Fruit fly (Drosophila melanogaster): ENCODE measurements around the gene Myb.
A peak's percentile ranks its signal among the peaks of the same experiment; 100 is the strongest.

Gene Myb

DNA sequence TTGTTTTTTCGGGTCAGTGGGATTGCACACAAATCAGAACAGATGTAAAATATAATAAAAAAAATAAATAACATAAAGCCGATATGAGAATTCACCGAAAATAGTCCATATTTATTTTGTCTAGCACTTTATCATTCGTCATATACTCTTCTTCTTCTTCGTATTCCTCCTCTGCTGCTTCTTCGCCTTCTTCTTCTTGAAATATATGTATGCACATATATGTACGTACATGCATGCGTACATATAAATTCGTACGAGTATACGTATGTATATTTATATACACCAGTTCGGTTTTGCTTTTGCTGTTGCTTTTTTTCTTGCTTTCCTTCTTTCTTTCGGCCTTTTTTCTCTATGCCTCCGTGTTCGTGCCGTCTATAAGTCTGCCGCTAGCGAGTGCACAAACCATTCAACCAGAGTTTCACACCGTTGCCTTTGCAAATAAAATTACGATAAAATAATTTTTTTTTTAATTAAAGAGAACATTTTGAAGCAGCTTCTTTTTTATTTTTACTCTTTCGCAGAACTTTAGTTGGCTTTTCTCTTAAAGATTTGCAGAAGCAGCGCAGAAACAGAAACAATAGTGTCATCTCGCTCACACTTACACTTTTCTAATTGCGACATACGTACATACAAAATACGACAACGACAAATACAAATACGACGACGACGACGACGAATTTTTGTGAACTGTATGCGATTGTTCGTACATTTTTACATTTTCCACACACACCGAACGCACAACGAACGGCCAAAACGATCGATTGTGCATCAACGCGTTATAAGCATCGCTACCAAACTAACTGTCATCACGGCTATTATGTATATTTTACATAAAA lies 29.0 kb upstream of the Myb start (continued):
- no peak for TF ChIP-seq caup (GFP tag; optimal IDR thresholded peaks at IDR 0.05; ENCODE audit: severe bottlenecking)
- no peak for TF ChIP-seq Dip2 (GFP tag; IDR thresholded peaks at IDR 0.05)
- TF ChIP-seq HLH54F (GFP tag; optimal IDR thresholded peaks at IDR 0.05) = no peak
- TF ChIP-seq usp (GFP tag; optimal IDR thresholded peaks at IDR 0.05) = no peak
- no peak for TF ChIP-seq gsb (GFP tag; IDR thresholded peaks at IDR 0.05)
- TF ChIP-seq CG3995 (GFP tag; optimal IDR thresholded peaks at IDR 0.05) = no peak
- TF ChIP-seq ac (GFP tag; optimal IDR thresholded peaks at IDR 0.05) = no peak
- TF ChIP-seq shn (GFP tag; optimal IDR thresholded peaks at IDR 0.05) = no peak
- no peak for TF ChIP-seq vvl (GFP tag; IDR thresholded peaks at IDR 0.05)
- TF ChIP-seq HLH4C (GFP tag; IDR thresholded peaks at IDR 0.05; ENCODE audit: partially characterized antibody) = no peak
- TF ChIP-seq nerfin-2 (GFP tag; IDR thresholded peaks at IDR 0.05; ENCODE audit: partially characterized antibody) = no peak
- no peak for TF ChIP-seq Aef1 (GFP tag; IDR thresholded peaks at IDR 0.05)
- TF ChIP-seq CG18599 (GFP tag; optimal IDR thresholded peaks at IDR 0.05) = no peak
- peak; percentile 23 for TF ChIP-seq CG10431 (GFP tag; optimal IDR thresholded peaks at IDR 0.05)
- TF ChIP-seq sug (tag; optimal IDR thresholded peaks at IDR 0.05) = no peak
- TF ChIP-seq CG15073 (GFP tag; optimal IDR thresholded peaks at IDR 0.05) = no peak
- TF ChIP-seq CG30431 (GFP tag; optimal IDR thresholded peaks at IDR 0.05) = no peak
- no peak for TF ChIP-seq D (optimal IDR thresholded peaks at IDR 0.05)
- TF ChIP-seq D (GFP tag; optimal IDR thresholded peaks at IDR 0.05) = no peak
- no peak for TF ChIP-seq CG9609 (GFP tag; optimal IDR thresholded peaks at IDR 0.05)
- no peak for TF ChIP-seq Nf-YB (GFP tag; optimal IDR thresholded peaks at IDR 0.05)
- TF ChIP-seq CoRest (tag; optimal IDR thresholded peaks at IDR 0.05) = no peak
- TF ChIP-seq CG31224 (GFP tag; IDR thresholded peaks at IDR 0.05) = no peak
- TF ChIP-seq gro (GFP tag; optimal IDR thresholded peaks at IDR 0.05) = no peak
- TF ChIP-seq Hand (GFP tag; optimal IDR thresholded peaks at IDR 0.05) = peak; percentile 22
- TF ChIP-seq onecut (GFP tag; IDR thresholded peaks at IDR 0.05) = 0 out of 2 replicates have a peak, but pooled peaks have one; percentile 4
- no peak for TF ChIP-seq CG16815 (GFP tag; optimal IDR thresholded peaks at IDR 0.05)
- peak; percentile 36 for TF ChIP-seq Fer1 (GFP tag; optimal IDR thresholded peaks at IDR 0.05)
- no peak for TF ChIP-seq pfk (GFP tag; optimal IDR thresholded peaks at IDR 0.05)
- no peak for TF ChIP-seq Gsc (GFP tag; IDR thresholded peaks at IDR 0.05)
- no peak for TF ChIP-seq ham (GFP tag; IDR thresholded peaks at IDR 0.05)
- no peak for TF ChIP-seq CG11560 (tag; IDR thresholded peaks at IDR 0.05)
- TF ChIP-seq gt (GFP tag; IDR thresholded peaks at IDR 0.05) = no peak
- no peak for TF ChIP-seq CG3281 (GFP tag; optimal IDR thresholded peaks at IDR 0.05)
- peak; percentile 58 for TF ChIP-seq Bgb (GFP tag; IDR thresholded peaks at IDR 0.05; ENCODE audit: partially characterized antibody)
- TF ChIP-seq Xbp1 (GFP tag; optimal IDR thresholded peaks at IDR 0.05) = no peak
- TF ChIP-seq CG18619 (GFP tag; optimal IDR thresholded peaks at IDR 0.05) = no peak
- TF ChIP-seq Stat92E (GFP tag; optimal IDR thresholded peaks at IDR 0.05) = no peak
- TF ChIP-seq Hey (tag; optimal IDR thresholded peaks at IDR 0.05) = no peak
- TF ChIP-seq sob (GFP tag; IDR thresholded peaks at IDR 0.05) = peak; percentile 51; the same call in 1 of the 2 replicates
- peak; percentile 17; the same call in 1 of the 2 replicates for TF ChIP-seq MBD-R2 (GFP tag; IDR thresholded peaks at IDR 0.05)
- no peak for TF ChIP-seq HHEX (GFP tag; optimal IDR thresholded peaks at IDR 0.05)
- TF ChIP-seq NC2β (GFP tag; optimal IDR thresholded peaks at IDR 0.05) = no peak
- TF ChIP-seq BtbVII (GFP tag; optimal IDR thresholded peaks at IDR 0.05) = no peak
- no peak for TF ChIP-seq CG4707 (GFP tag; optimal IDR thresholded peaks at IDR 0.05)
- TF ChIP-seq slbo (GFP tag; IDR thresholded peaks at IDR 0.05) = no peak
- no peak for TF ChIP-seq Sry-δ (GFP tag; optimal IDR thresholded peaks at IDR 0.05)
- no peak for TF ChIP-seq Hsf (GFP tag; optimal IDR thresholded peaks at IDR 0.05)
- peak; percentile 36; the same call in 1 of the 4 replicates for TF ChIP-seq Dll (GFP tag; IDR thresholded peaks at IDR 0.05; ENCODE audit: partially characterized antibody)
